Fruit fly (Drosophila melanogaster) whole organism, embryonic: ENCODE data around the gene CG14795.

ENCODE experiments used
- Abd-B ChIP-seq: fragments of 200-800 bp; sonication (Bioruptor generic); optimal IDR thresholded peaks from 2 replicates; lab custom pipeline; 2018; ENCODE audit warnings: missing biosample characterization, mild to moderate bottlenecking, missing genetic modification characterization, moderate library complexity
- Atf-2 ChIP-seq: fragments of 200-800 bp; sonication (Bioruptor generic); optimal IDR thresholded peaks from 2 replicates; lab custom pipeline; 2016; ENCODE audit warnings: missing biosample characterization, missing genetic modification characterization
- CG10209 ChIP-seq: fragments of 200-800 bp; sonication (Bioruptor generic); optimal IDR thresholded peaks from 3 replicates; lab custom pipeline; 2017; ENCODE audit warnings: missing biosample characterization, mild to moderate bottlenecking, missing genetic modification characterization, missing genetic modification reagents
- CG1024 ChIP-seq: fragments of 200-800 bp; sonication (Bioruptor generic); IDR thresholded peaks from 2 replicates; pipeline ENCODE4 v1.3.6; 2022; ENCODE audit warnings: missing biosample characterization, missing genetic modification characterization
- CG10543 ChIP-seq: fragments of 200-800 bp; sonication (Bioruptor generic); optimal IDR thresholded peaks from 3 replicates; lab custom pipeline; 2017; ENCODE audit warnings: missing biosample characterization, mild to moderate bottlenecking, missing genetic modification characterization, moderate library complexity
- CG10565 ChIP-seq: fragments of 200-800 bp; sonication (Bioruptor generic); optimal IDR thresholded peaks from 3 replicates; lab custom pipeline; 2016; ENCODE audit warnings: missing biosample characterization, mild to moderate bottlenecking, missing genetic modification characterization
- CG12659 ChIP-seq: fragments of 200-800 bp; sonication (Bioruptor generic); optimal IDR thresholded peaks from 3 replicates; lab custom pipeline; 2017; ENCODE audit warnings: mild to moderate bottlenecking, missing biosample characterization, missing genetic modification reagents, missing genetic modification characterization
- CG13287 ChIP-seq: fragments of 200-800 bp; sonication (Bioruptor generic); IDR thresholded peaks from 2 replicates; pipeline ENCODE4 v1.3.6; 2022; ENCODE audit warnings: missing biosample characterization, missing genetic modification characterization; ENCODE audit not compliant: partially characterized antibody
- CG13775 ChIP-seq: fragments of 200-800 bp; sonication (Bioruptor generic); optimal IDR thresholded peaks from 3 replicates; lab custom pipeline; 2017; ENCODE audit warnings: missing biosample characterization, mild to moderate bottlenecking, missing genetic modification characterization
- CG15011 ChIP-seq: fragments of 200-800 bp; sonication (Bioruptor generic); optimal IDR thresholded peaks from 3 replicates; lab custom pipeline; 2018; ENCODE audit warnings: missing biosample characterization, mild to moderate bottlenecking, missing genetic modification characterization
- CG15479 ChIP-seq: fragments of 200-800 bp; sonication (Bioruptor generic); optimal IDR thresholded peaks from 3 replicates; lab custom pipeline; 2019; ENCODE audit warnings: missing biosample characterization, mild to moderate bottlenecking, missing genetic modification characterization, moderate library complexity
- CG15514 ChIP-seq: fragments of 200-800 bp; sonication (Bioruptor generic); optimal IDR thresholded peaks from 3 replicates; lab custom pipeline; 2017; ENCODE audit warnings: missing biosample characterization, missing genetic modification characterization, mild to moderate bottlenecking, moderate library complexity, missing genetic modification reagents
- CG30431 ChIP-seq: fragments of 200-800 bp; sonication (Bioruptor generic); optimal IDR thresholded peaks from 2 replicates; lab custom pipeline; 2017; ENCODE audit warnings: missing biosample characterization, missing genetic modification characterization
- CG34376 ChIP-seq: fragments of 200-800 bp; sonication (Bioruptor generic); optimal IDR thresholded peaks from 2 replicates; lab custom pipeline; 2018; ENCODE audit warnings: missing biosample characterization, mild to moderate bottlenecking, missing genetic modification characterization
- CG3995 ChIP-seq: fragments of 200-800 bp; sonication (Bioruptor generic); optimal IDR thresholded peaks from 3 replicates; lab custom pipeline; 2016; ENCODE audit warnings: missing biosample characterization, missing genetic modification characterization
- CG5953 ChIP-seq: fragments of 200-800 bp; sonication (Bioruptor generic); IDR thresholded peaks from 2 replicates; pipeline ENCODE4 v1.3.6; 2022; ENCODE audit warnings: missing biosample characterization, missing genetic modification characterization
- CG8089 ChIP-seq: fragments of 200-800 bp; sonication (Bioruptor generic); optimal IDR thresholded peaks from 3 replicates; lab custom pipeline; 2016; ENCODE audit warnings: missing biosample characterization, missing genetic modification characterization
- CG8388 ChIP-seq: fragments of 200-800 bp; sonication (Bioruptor generic); optimal IDR thresholded peaks from 2 replicates; lab custom pipeline; 2019; ENCODE audit warnings: missing biosample characterization, mild to moderate bottlenecking, missing genetic modification characterization, moderate library complexity
- CG9437 ChIP-seq: fragments of 200-800 bp; sonication (Bioruptor generic); optimal IDR thresholded peaks from 2 replicates; lab custom pipeline; 2018; ENCODE audit warnings: missing biosample characterization, mild to moderate bottlenecking, missing genetic modification characterization
- Dek ChIP-seq: fragments of 200-800 bp; sonication (Bioruptor generic); optimal IDR thresholded peaks from 3 replicates; lab custom pipeline; 2019; ENCODE audit warnings: missing biosample characterization, mild to moderate bottlenecking, missing genetic modification characterization, moderate library complexity
- Dref ChIP-seq: fragments of 200-800 bp; sonication (Bioruptor generic); IDR thresholded peaks from 2 replicates; pipeline ENCODE4 v1.3.6; 2022; ENCODE audit warnings: missing biosample characterization, missing genetic modification characterization
- ERR ChIP-seq: fragments of 200-800 bp; sonication (Bioruptor generic); optimal IDR thresholded peaks from 2 replicates; lab custom pipeline; 2016; ENCODE audit warnings: missing biosample characterization, missing genetic modification characterization
- Elba2 ChIP-seq: fragments of 200-800 bp; sonication (Bioruptor generic); optimal IDR thresholded peaks from 3 replicates; lab custom pipeline; 2016; ENCODE audit warnings: missing biosample characterization, missing genetic modification characterization
- HHEX ChIP-seq: fragments of 200-800 bp; sonication (Bioruptor generic); optimal IDR thresholded peaks from 3 replicates; lab custom pipeline; 2017; ENCODE audit warnings: missing biosample characterization, mild to moderate bottlenecking, missing genetic modification characterization, missing genetic modification reagents
- Hr39 ChIP-seq: fragments of >200 bp; optimal IDR thresholded peaks from 2 replicates; lab custom pipeline; 2017
- NC2β ChIP-seq: fragments of 200-800 bp; sonication (Bioruptor generic); optimal IDR thresholded peaks from 2 replicates; lab custom pipeline; 2016; ENCODE audit warnings: missing biosample characterization, missing genetic modification characterization
- Optix ChIP-seq: fragments of 200-800 bp; sonication (Bioruptor generic); IDR thresholded peaks from 3 replicates; pipeline ENCODE4 v1.3.6; 2022; ENCODE audit warnings: missing biosample characterization, missing genetic modification characterization
- Ravus ChIP-seq: fragments of 200-800 bp; sonication (Bioruptor generic); IDR thresholded peaks from 2 replicates; pipeline ENCODE4 v1.3.6; 2022; ENCODE audit warnings: missing biosample characterization, missing genetic modification characterization
- Stat92E ChIP-seq, 3 experiments: fragments of >200 bp in 2 of 3; fragments of 200-800 bp in 1 of 3; sonication (Bioruptor generic) in 1 of 3; optimal IDR thresholded peaks; 2 replicates each; lab custom pipeline; 2017 to 2019; ENCODE audit warnings: missing biosample characterization in 3 of 3, missing genetic modification characterization in 3 of 3, mild to moderate bottlenecking in 1 of 3, moderate library complexity in 1 of 3
- Xrp1 ChIP-seq: fragments of 200-800 bp; sonication (Bioruptor generic); IDR thresholded peaks from 2 replicates; pipeline ENCODE4 v1.3.6; 2022; ENCODE audit warnings: missing biosample characterization, missing genetic modification characterization
- ab ChIP-seq: fragments of 200-800 bp; sonication (Bioruptor generic); optimal IDR thresholded peaks from 2 replicates; lab custom pipeline; 2016; ENCODE audit warnings: missing biosample characterization, missing genetic modification characterization
- br ChIP-seq: fragments of >200 bp; optimal IDR thresholded peaks from 2 replicates; lab custom pipeline; 2017
- cato ChIP-seq: fragments of 200-800 bp; sonication (Bioruptor generic); optimal IDR thresholded peaks from 2 replicates; lab custom pipeline; 2016; ENCODE audit warnings: missing biosample characterization, missing genetic modification characterization, borderline replicate concordance
- chinmo ChIP-seq: fragments of 200-800 bp; sonication (Bioruptor generic); IDR thresholded peaks from 4 replicates; pipeline ENCODE4 v1.3.6; 2022; ENCODE audit warnings: missing biosample characterization, missing genetic modification characterization; ENCODE audit not compliant: partially characterized antibody
- fd64A ChIP-seq: fragments of 200-800 bp; sonication (Bioruptor generic); optimal IDR thresholded peaks from 3 replicates; lab custom pipeline; 2018; ENCODE audit warnings: missing biosample characterization, mild to moderate bottlenecking, missing genetic modification characterization
- gfzf ChIP-seq: fragments of 200-800 bp; sonication (Bioruptor generic); optimal IDR thresholded peaks from 2 replicates; lab custom pipeline; 2016; ENCODE audit warnings: missing biosample characterization, mild to moderate bottlenecking, missing genetic modification characterization, moderate library complexity
- gt ChIP-seq: fragments of 200-800 bp; sonication (Bioruptor generic); IDR thresholded peaks from 2 replicates; pipeline ENCODE4 v1.3.6; 2022; ENCODE audit warnings: missing biosample characterization, missing genetic modification characterization
- hkb ChIP-seq, 2 experiments: fragments of 200-800 bp in 1 of 2; fragments of >200 bp in 1 of 2; sonication (Bioruptor generic) in 1 of 2; IDR thresholded peaks in 1 of 2; optimal IDR thresholded peaks in 1 of 2; 2 replicates each; pipeline versions ENCODE4 v1.3.6 to Lab custom; 2017 to 2022; ENCODE audit warnings: missing biosample characterization in 1 of 2, missing genetic modification characterization in 1 of 2
- ken ChIP-seq: fragments of 200-800 bp; sonication (Bioruptor generic); IDR thresholded peaks from 3 replicates; pipeline ENCODE4 v1.3.6; 2022; ENCODE audit warnings: missing biosample characterization, missing genetic modification characterization
- nerfin-1 ChIP-seq: fragments of 200-800 bp; sonication (Bioruptor generic); optimal IDR thresholded peaks from 3 replicates; lab custom pipeline; 2019; ENCODE audit warnings: missing biosample characterization, mild to moderate bottlenecking, missing genetic modification characterization, moderate library complexity
- nerfin-2 ChIP-seq: fragments of 200-800 bp; sonication (Bioruptor generic); IDR thresholded peaks from 2 replicates; pipeline ENCODE4 v1.3.6; 2022; ENCODE audit warnings: missing biosample characterization, missing genetic modification characterization; ENCODE audit not compliant: partially characterized antibody
- peb ChIP-seq: fragments of 200-800 bp; sonication (Bioruptor generic); IDR thresholded peaks from 2 replicates; pipeline ENCODE4 v1.3.6; 2022; ENCODE audit warnings: missing biosample characterization, missing genetic modification characterization
- pum ChIP-seq: fragments of 200-800 bp; sonication (Bioruptor generic); optimal IDR thresholded peaks from 2 replicates; lab custom pipeline; 2016; ENCODE audit warnings: missing biosample characterization, missing genetic modification characterization
- sqz ChIP-seq: fragments of 200-800 bp; sonication (Bioruptor generic); optimal IDR thresholded peaks from 3 replicates; lab custom pipeline; 2018; ENCODE audit warnings: missing biosample characterization, mild to moderate bottlenecking, missing genetic modification characterization
- sr ChIP-seq: fragments of 200-800 bp; sonication (Bioruptor generic); IDR thresholded peaks from 3 replicates; pipeline ENCODE4 v1.3.6; 2022; ENCODE audit warnings: missing biosample characterization, missing genetic modification characterization
- stc ChIP-seq: fragments of 200-800 bp; sonication (Bioruptor generic); IDR thresholded peaks from 2 replicates; pipeline ENCODE4 v1.3.6; 2022; ENCODE audit warnings: missing biosample characterization, missing genetic modification characterization
- sug ChIP-seq: fragments of 200-800 bp; optimal IDR thresholded peaks from 2 replicates; lab custom pipeline; 2019; ENCODE audit warnings: missing biosample characterization, mild to moderate bottlenecking, missing genetic modification characterization, moderate library complexity
- twi ChIP-seq: fragments of 200-800 bp; optimal IDR thresholded peaks from 2 replicates; lab custom pipeline; 2019; ENCODE audit warnings: missing biosample characterization, mild to moderate bottlenecking, missing genetic modification characterization, moderate library complexity
- z ChIP-seq: fragments of 200-800 bp; sonication (Bioruptor generic); IDR thresholded peaks from 3 replicates; pipeline ENCODE4 v1.3.6; 2022; ENCODE audit warnings: missing biosample characterization, missing genetic modification characterization

Gene CG14795

DNA sequence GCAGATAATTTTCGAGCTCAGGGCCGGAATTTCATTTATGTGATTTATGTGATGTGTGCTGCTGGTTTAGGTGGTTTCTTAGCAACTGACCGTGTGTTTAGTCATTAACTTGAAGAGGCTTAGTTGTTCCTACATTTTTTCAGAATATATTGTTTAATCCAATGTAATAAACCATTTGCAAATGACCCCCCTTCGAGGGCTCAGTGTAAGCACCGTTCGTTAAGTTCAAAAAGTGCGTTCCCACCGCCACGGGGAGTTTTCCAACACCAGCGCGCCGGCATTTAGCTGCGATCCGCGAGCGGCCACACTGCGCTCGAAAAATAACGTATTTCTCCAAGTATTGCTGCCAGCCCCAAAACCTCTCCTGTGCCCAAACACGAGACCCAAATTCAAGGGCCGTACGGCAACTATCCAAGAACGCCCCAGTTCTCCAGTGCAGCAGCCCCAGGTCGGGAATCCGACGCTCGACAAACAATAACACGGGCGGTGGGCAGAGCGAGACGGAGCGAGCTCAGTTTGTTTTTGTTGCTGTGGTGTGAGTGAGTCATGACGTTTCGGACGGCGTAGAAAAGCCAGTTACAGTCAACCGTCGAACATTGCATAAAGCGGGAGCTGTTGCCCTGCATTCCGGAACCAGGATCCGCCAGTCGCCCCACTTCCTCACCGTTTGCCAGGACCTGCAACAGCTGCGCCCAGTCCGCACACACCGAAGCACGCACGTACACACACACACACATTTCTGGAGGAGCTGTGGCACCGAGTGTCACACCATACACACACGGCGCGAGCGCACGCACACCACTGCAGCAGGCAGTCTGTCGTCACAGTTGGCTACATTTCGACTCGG is 34.1 kb downstream of the CG14795 start, which contains the start of gene rush (continued):
- TF ChIP-seq CG12659: peak; percentile 58
- TF ChIP-seq Hr39: no peak
- no peak for TF ChIP-seq CG15479
- no peak for TF ChIP-seq CG9437 (GFP tag; lab: Kevin White, UChicago)
- TF ChIP-seq fd64A (GFP tag; lab: Kevin White, UChicago): no peak
- TF ChIP-seq nerfin-2 (GFP tag; lab: Robert Waterston, UW): 0 out of 2 replicates have a peak, but pooled peaks have one; percentile 18
- no peak for TF ChIP-seq gt (GFP tag; lab: Robert Waterston, UW)
- no peak for TF ChIP-seq CG13775 (GFP tag; lab: Kevin White, UChicago)
- peak; percentile 38; the same call in 1 of the 2 replicates for TF ChIP-seq CG13287 (GFP tag; lab: Robert Waterston, UW)
- no peak for TF ChIP-seq CG10565 (GFP tag; lab: Kevin White, UChicago)
- no peak for TF ChIP-seq CG8388 (GFP tag; lab: Kevin White, UChicago)
- no peak for TF ChIP-seq CG30431 (GFP tag; lab: Kevin White, UChicago)
- no peak for TF ChIP-seq z (GFP tag; lab: Robert Waterston, UW)
- peak; percentile 38; the same call in 1 of the 2 replicates for TF ChIP-seq Xrp1
- no peak for TF ChIP-seq cato (GFP tag; lab: Kevin White, UChicago)
- TF ChIP-seq sug (tag; lab: Kevin White, UChicago): peak; percentile 38
- TF ChIP-seq sr: no peak
- peak; percentile 48; the same call in 1 of the 3 replicates for TF ChIP-seq ken (GFP tag; lab: Robert Waterston, UW)
- no peak for TF ChIP-seq chinmo (GFP tag; lab: Robert Waterston, UW)
- no peak for TF ChIP-seq sqz (GFP tag; lab: Kevin White, UChicago)
- TF ChIP-seq CG15011 (GFP tag; lab: Kevin White, UChicago): no peak
- no peak for TF ChIP-seq nerfin-1 (tag; lab: Kevin White, UChicago)
- TF ChIP-seq br (lab: Kevin White, UChicago): no peak
- TF ChIP-seq HHEX (GFP tag; lab: Kevin White, UChicago): peak; percentile 22
- no peak for TF ChIP-seq CG34376
- TF ChIP-seq Elba2 (GFP tag; lab: Kevin White, UChicago): no peak
- no peak for TF ChIP-seq twi (tag; lab: Kevin White, UChicago)
- peak; percentile 29 for TF ChIP-seq ERR
- peak; percentile 26 for TF ChIP-seq CG10543 (GFP tag; lab: Kevin White, UChicago)
- no peak for TF ChIP-seq Stat92E (GFP tag; optimal IDR thresholded peaks at IDR 0.05; lab: Kevin White, UChicago)
- TF ChIP-seq Abd-B (GFP tag; lab: Kevin White, UChicago): no peak
- peak; percentile 85 for TF ChIP-seq gfzf (GFP tag; lab: Kevin White, UChicago)
- no peak for TF ChIP-seq CG5953
- no peak for TF ChIP-seq CG8089 (GFP tag; lab: Kevin White, UChicago)
- no peak for TF ChIP-seq Dek (tag; lab: Kevin White, UChicago)
- TF ChIP-seq NC2β (GFP tag; lab: Kevin White, UChicago): no peak
- no peak for TF ChIP-seq CG10209 (GFP tag; lab: Kevin White, UChicago)
- peak; percentile 76 for TF ChIP-seq CG15514 (GFP tag; lab: Kevin White, UChicago)
- TF ChIP-seq Optix (GFP tag; lab: Robert Waterston, UW): 0 out of 3 replicates have a peak, but pooled peaks have one; percentile 7
- TF ChIP-seq Atf-2 (GFP tag; lab: Kevin White, UChicago): no peak
- TF ChIP-seq pum (GFP tag; lab: Kevin White, UChicago): peak; percentile 11
- no peak for TF ChIP-seq Ravus
- no peak for TF ChIP-seq stc (GFP tag; lab: Robert Waterston, UW)
- peak; percentile 50 for TF ChIP-seq Dref (GFP tag; lab: Robert Waterston, UW)
- TF ChIP-seq ab (GFP tag; lab: Kevin White, UChicago): no peak
- TF ChIP-seq CG3995 (GFP tag; lab: Kevin White, UChicago): peak; percentile 19
- no peak for TF ChIP-seq hkb (optimal IDR thresholded peaks at IDR 0.05; lab: Kevin White, UChicago)
- no peak for TF ChIP-seq hkb (GFP tag; IDR thresholded peaks at IDR 0.05; lab: Robert Waterston, UW)
- TF ChIP-seq peb (GFP tag; lab: Robert Waterston, UW): no peak
- no peak for TF ChIP-seq CG1024 (GFP tag; lab: Robert Waterston, UW)
